Worm (Caenorhabditis elegans): ENCODE data around the gene twk-40.

ce11 chrIII:13471504-13471903, 20.8 kb downstream of the twk-40 start, which contains the start of gene pssy-2:
- TF ChIP-seq W03F9.2 (tag; optimal IDR thresholded peaks at IDR 0.05), result no peak
- no peak for TF ChIP-seq him-1 (tag; optimal IDR thresholded peaks at IDR 0.05)
